Worm (Caenorhabditis elegans) whole organism, L1 larva: ENCODE results near the gene spp-30.

Experiments
- C34B4.2 ChIP-seq: sonication (generic microtip); optimal IDR thresholded peaks from 2 replicates; lab custom pipeline; 2017; ENCODE audit warnings: mild to moderate bottlenecking, missing genetic modification characterization, missing compliant biosample characterization
- F16B12.6 ChIP-seq: fragments of 150-350 bp; optimal IDR thresholded peaks from 2 replicates; lab custom pipeline; 2014; ENCODE audit warnings: missing biosample characterization, missing genetic modification characterization
- Y116A8C.19 ChIP-seq: sonication (generic microtip); optimal IDR thresholded peaks from 2 replicates; lab custom pipeline; 2016; ENCODE audit warnings: missing compliant biosample characterization, missing genetic modification characterization, borderline replicate concordance
- aha-1 ChIP-seq: fragments of 150-350 bp; optimal IDR thresholded peaks from 2 replicates; lab custom pipeline; 2014; ENCODE audit warnings: missing biosample characterization, missing genetic modification characterization
- blmp-1 ChIP-seq: fragments of 150-350 bp; optimal IDR thresholded peaks from 2 replicates; lab custom pipeline; 2014; ENCODE audit warnings: missing biosample characterization, missing genetic modification characterization
- ceh-63 ChIP-seq: fragments of 200-800 bp; sonication (Bioruptor generic); optimal IDR thresholded peaks from 2 replicates; lab custom pipeline; 2018; ENCODE audit warnings: mild to moderate bottlenecking, missing genetic modification characterization, missing compliant biosample characterization
- ceh-8 ChIP-seq: fragments of 200-800 bp; sonication (Bioruptor generic); optimal IDR thresholded peaks from 2 replicates; lab custom pipeline; 2018; ENCODE audit warnings: mild to moderate bottlenecking, missing genetic modification characterization, moderate library complexity, missing compliant biosample characterization
- dpl-1 ChIP-seq, 3 experiments: fragments of 150-350 bp in 2 of 3; sonication (generic microtip) in 1 of 3; optimal IDR thresholded peaks; 2 replicates each; lab custom pipeline; 2014 to 2017; ENCODE audit warnings: missing biosample characterization in 3 of 3, missing genetic modification characterization in 3 of 3, missing genetic modification reagents in 3 of 3
- efl-1 ChIP-seq, 4 experiments: fragments of 150-350 bp; optimal IDR thresholded peaks in 3 of 4; peaks in 1 of 4; 1 replicate in 1 of 4; 2 replicates in 3 of 4; lab custom pipeline; 2014; ENCODE audit warnings: missing biosample characterization in 2 of 4, missing genetic modification characterization in 2 of 4, missing genetic modification reagents in 2 of 4
- elt-2 ChIP-seq: sonication (generic microtip); optimal IDR thresholded peaks from 2 replicates; lab custom pipeline; 2016; ENCODE audit warnings: missing genetic modification characterization, mild to moderate bottlenecking, inconsistent platforms, missing compliant biosample characterization, missing genetic modification reagents
- elt-3 ChIP-seq, 6 experiments: fragments of 150-350 bp in 1 of 6; sonication (generic microtip); optimal IDR thresholded peaks; 2 replicates each; lab custom pipeline; 2017 to 2018; ENCODE audit warnings: missing biosample characterization in 6 of 6, missing genetic modification characterization in 6 of 6, inconsistent platforms in 1 of 6
- fkh-8 ChIP-seq: sonication (generic microtip); optimal IDR thresholded peaks from 2 replicates; lab custom pipeline; 2016; ENCODE audit warnings: mild to moderate bottlenecking, missing genetic modification characterization, missing compliant biosample characterization
- fos-1 ChIP-seq: fragments of 150-350 bp; optimal IDR thresholded peaks from 2 replicates; lab custom pipeline; 2014; ENCODE audit warnings: missing biosample characterization, missing genetic modification characterization
- grh-1 ChIP-seq: fragments of 200-800 bp; sonication (Bioruptor generic); IDR thresholded peaks from 2 replicates; pipeline ENCODE4 v1.3.6; 2022; ENCODE audit warnings: missing genetic modification reagents, missing genetic modification characterization, missing compliant biosample characterization
- hlh-4 ChIP-seq: sonication (generic microtip); optimal IDR thresholded peaks from 2 replicates; lab custom pipeline; 2016; ENCODE audit warnings: mild to moderate bottlenecking, missing genetic modification characterization, missing compliant biosample characterization
- hpl-2 ChIP-seq: fragments of 150-350 bp; optimal IDR thresholded peaks from 2 replicates; lab custom pipeline; 2014; ENCODE audit warnings: missing biosample characterization, missing genetic modification reagents, missing genetic modification characterization
- jun-1 ChIP-seq: fragments of 150-350 bp; optimal IDR thresholded peaks from 2 replicates; lab custom pipeline; 2014; ENCODE audit warnings: missing biosample characterization, missing genetic modification reagents, missing genetic modification characterization
- lin-13 ChIP-seq: fragments of 150-350 bp; optimal IDR thresholded peaks from 2 replicates; lab custom pipeline; 2014; ENCODE audit warnings: missing biosample characterization, missing genetic modification reagents, missing genetic modification characterization
- lin-14 ChIP-seq: fragments of 200-800 bp; sonication (Bioruptor generic); optimal IDR thresholded peaks from 2 replicates; lab custom pipeline; 2018; ENCODE audit warnings: mild to moderate bottlenecking, missing genetic modification characterization, moderate library complexity, missing compliant biosample characterization
- lin-35 ChIP-seq, 2 experiments: fragments of 150-350 bp; optimal IDR thresholded peaks; 2 replicates each; lab custom pipeline; 2014; ENCODE audit warnings: missing biosample characterization in 2 of 2, missing genetic modification characterization in 2 of 2, missing genetic modification reagents in 2 of 2
- lsy-2 ChIP-seq, 2 experiments: fragments of 150-350 bp; optimal IDR thresholded peaks; 2 replicates each; lab custom pipeline; 2014; ENCODE audit warnings: missing biosample characterization in 2 of 2, missing genetic modification characterization in 2 of 2
- mab-9 ChIP-seq: fragments of 200-800 bp; sonication (Bioruptor generic); IDR thresholded peaks from 2 replicates; pipeline ENCODE4 v1.3.6; 2022; ENCODE audit warnings: missing genetic modification reagents, missing genetic modification characterization, missing compliant biosample characterization
- mdl-1 ChIP-seq, 2 experiments: fragments of 150-350 bp; optimal IDR thresholded peaks; 2 replicates each; lab custom pipeline; 2014 to 2017; ENCODE audit warnings: missing biosample characterization in 2 of 2, missing genetic modification characterization in 2 of 2, inconsistent platforms in 1 of 2
- mep-1 ChIP-seq: fragments of 150-350 bp; optimal IDR thresholded peaks from 2 replicates; lab custom pipeline; 2014; ENCODE audit warnings: missing biosample characterization, missing genetic modification characterization
- nhr-11 ChIP-seq: fragments of 150-350 bp; optimal IDR thresholded peaks from 2 replicates; lab custom pipeline; 2014; ENCODE audit warnings: missing biosample characterization, missing genetic modification characterization
- nhr-12 ChIP-seq: sonication (generic microtip); optimal IDR thresholded peaks from 2 replicates; lab custom pipeline; 2017; ENCODE audit warnings: missing biosample characterization, missing genetic modification characterization
- nhr-20 ChIP-seq: sonication (generic microtip); optimal IDR thresholded peaks from 2 replicates; lab custom pipeline; 2016; ENCODE audit warnings: mild to moderate bottlenecking, missing genetic modification characterization, missing compliant biosample characterization
- nhr-237 ChIP-seq: fragments of 150-350 bp; optimal IDR thresholded peaks from 2 replicates; lab custom pipeline; 2014; ENCODE audit warnings: missing biosample characterization, missing genetic modification characterization
- nhr-71 ChIP-seq: sonication (generic microtip); optimal IDR thresholded peaks from 2 replicates; lab custom pipeline; 2016; ENCODE audit warnings: mild to moderate bottlenecking, missing genetic modification characterization, moderate library complexity, missing compliant biosample characterization
- nhr-76 ChIP-seq: sonication (generic microtip); optimal IDR thresholded peaks from 2 replicates; lab custom pipeline; 2017; ENCODE audit warnings: missing biosample characterization, missing genetic modification characterization
- nhr-77 ChIP-seq: fragments of 150-350 bp; optimal IDR thresholded peaks from 2 replicates; lab custom pipeline; 2014; ENCODE audit warnings: missing biosample characterization, missing genetic modification characterization
- nhr-84 ChIP-seq: sonication (generic microtip); optimal IDR thresholded peaks from 2 replicates; lab custom pipeline; 2017; ENCODE audit warnings: missing biosample characterization, missing genetic modification characterization
- nhr-85 ChIP-seq: sonication (generic microtip); peaks from one replicate; lab custom pipeline; 2016; ENCODE audit warnings: missing genetic modification characterization, inconsistent platforms, missing compliant biosample characterization
- nhr-90 ChIP-seq: sonication (generic microtip); optimal IDR thresholded peaks from 2 replicates; lab custom pipeline; 2016; ENCODE audit warnings: mild to moderate bottlenecking, missing genetic modification characterization, missing compliant biosample characterization; ENCODE audit not compliant: poor library complexity
- pqm-1 ChIP-seq: sonication (generic microtip); optimal IDR thresholded peaks from 3 replicates; lab custom pipeline; 2017; ENCODE audit warnings: missing biosample characterization, missing genetic modification characterization
- rnt-1 ChIP-seq: sonication (generic microtip); optimal IDR thresholded peaks from 2 replicates; lab custom pipeline; 2016; ENCODE audit warnings: mild to moderate bottlenecking, missing genetic modification characterization, moderate library complexity, missing compliant biosample characterization
- skn-1 ChIP-seq: fragments of 150-350 bp; optimal IDR thresholded peaks from 2 replicates; lab custom pipeline; 2014; ENCODE audit warnings: missing biosample characterization, missing genetic modification characterization
- snu-23 ChIP-seq: sonication (generic microtip); optimal IDR thresholded peaks from 2 replicates; lab custom pipeline; 2016; ENCODE audit warnings: missing genetic modification characterization, missing compliant biosample characterization
- swsn-7 ChIP-seq: sonication (generic microtip); optimal IDR thresholded peaks from 2 replicates; lab custom pipeline; 2016; ENCODE audit warnings: missing genetic modification characterization, missing compliant biosample characterization
- tbx-2 ChIP-seq: sonication (generic microtip); optimal IDR thresholded peaks from 2 replicates; lab custom pipeline; 2016; ENCODE audit warnings: missing genetic modification characterization, missing compliant biosample characterization
- tlp-1 ChIP-seq: fragments of 150-350 bp; optimal IDR thresholded peaks from 2 replicates; lab custom pipeline; 2014; ENCODE audit warnings: missing biosample characterization, missing genetic modification characterization
- unc-130 ChIP-seq: fragments of 150-350 bp; optimal IDR thresholded peaks from 2 replicates; lab custom pipeline; 2017; ENCODE audit warnings: missing biosample characterization, missing genetic modification characterization, inconsistent platforms
- unc-30 ChIP-seq: sonication (generic microtip); optimal IDR thresholded peaks from 2 replicates; lab custom pipeline; 2017; ENCODE audit warnings: missing biosample characterization, missing genetic modification characterization
- unc-62 ChIP-seq: fragments of 150-350 bp; optimal IDR thresholded peaks from 2 replicates; lab custom pipeline; 2014; ENCODE audit warnings: missing biosample characterization, missing genetic modification reagents, missing genetic modification characterization
- unc-86 ChIP-seq: sonication (generic microtip); optimal IDR thresholded peaks from 2 replicates; lab custom pipeline; 2016; ENCODE audit warnings: missing genetic modification characterization, missing compliant biosample characterization
- unc-98 ChIP-seq: fragments of 200-800 bp; sonication (Bioruptor generic); IDR thresholded peaks from 2 replicates; pipeline ENCODE4 v1.3.6; 2022; ENCODE audit warnings: missing genetic modification characterization, missing compliant biosample characterization
- vab-15 ChIP-seq: sonication (generic microtip); optimal IDR thresholded peaks from 2 replicates; lab custom pipeline; 2017; ENCODE audit warnings: missing genotype, mild to moderate bottlenecking, missing genetic modification characterization, missing compliant biosample characterization

The spp-30 gene

DNA sequence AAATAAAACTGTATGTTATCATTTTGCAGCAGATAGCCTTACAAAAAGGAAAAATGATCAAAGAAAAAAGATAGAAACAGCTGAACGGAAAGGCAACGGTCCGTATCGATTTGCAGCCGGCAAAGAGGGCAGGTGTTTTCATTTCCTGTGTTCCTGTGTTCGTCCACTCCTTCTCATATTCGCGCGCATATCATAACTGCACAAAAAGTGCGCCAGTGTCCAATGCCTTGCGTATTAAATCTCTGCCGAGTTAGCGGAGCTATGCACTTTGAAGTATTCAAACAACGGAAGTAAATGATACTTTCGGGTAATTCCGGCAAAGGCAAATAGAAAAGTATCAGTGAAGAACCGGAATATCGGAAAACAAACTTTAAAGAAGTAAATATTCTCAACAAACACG is 34.1 kb upstream of the spp-30 start:
- no peak for TF ChIP-seq Y116A8C.19 (tag; lab: Kevin White, UChicago)
- peak; percentile 22 to 33 for TF ChIP-seq efl-1 (optimal IDR thresholded peaks at IDR 0.05; lab: Kevin White, UChicago)
- TF ChIP-seq efl-1 (GFP tag; optimal IDR thresholded peaks at IDR 0.05 in 1 of 2; lab: Kevin White, UChicago): peak; percentile 27 to 95
- TF ChIP-seq lin-35 (GFP tag; optimal IDR thresholded peaks at IDR 0.05; lab: Kevin White, UChicago): peak in 1 of 2 experiments; percentile 19
- peak; percentile 17 for TF ChIP-seq fkh-8
- TF ChIP-seq rnt-1 (tag; lab: Kevin White, UChicago): peak; percentile 8
- no peak for TF ChIP-seq swsn-7 (tag; lab: Kevin White, UChicago)
- TF ChIP-seq dpl-1 (GFP tag; optimal IDR thresholded peaks at IDR 0.05; lab: Kevin White, UChicago): peak in 2 of 3 experiments; percentile 43 to 47
- no peak for TF ChIP-seq mab-9 (GFP tag; lab: Robert Waterston, UW)
- TF ChIP-seq, all 84 proteins: peak for 5

DNA sequence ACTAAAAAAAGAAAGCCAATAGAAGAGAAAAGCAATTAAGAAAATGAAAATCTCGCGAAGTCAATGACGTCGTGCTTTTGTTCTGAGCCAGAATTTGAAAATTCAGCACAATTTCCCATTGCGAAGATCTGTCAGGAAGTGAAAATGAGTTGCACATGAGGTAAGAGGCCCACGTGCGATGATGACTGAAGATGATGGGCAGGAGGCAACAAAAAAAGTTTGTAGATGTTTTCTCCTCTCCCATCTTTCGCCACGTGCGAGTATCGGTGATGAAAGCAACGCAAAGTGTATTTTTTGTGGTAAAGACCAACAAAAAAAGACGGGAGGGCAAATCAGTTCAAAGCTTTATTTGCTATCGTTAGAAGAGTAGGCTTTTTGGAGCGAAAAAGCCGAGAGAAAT is 33.6 kb upstream of the spp-30 start:
- TF ChIP-seq lin-13 (GFP tag; lab: Kevin White, UChicago) (no peak), pqm-1 (no peak), jun-1 (tag; lab: Kevin White, UChicago) (no peak), tlp-1 (tag; lab: Kevin White, UChicago) (no peak), unc-86 (tag; lab: Kevin White, UChicago) (no peak), lsy-2 (tag; optimal IDR thresholded peaks at IDR 0.05; lab: Kevin White, UChicago) (no peak), unc-62 (GFP tag; lab: Kevin White, UChicago) (no peak), nhr-11 (no peak), nhr-237 (no peak), mdl-1 (tag; optimal IDR thresholded peaks at IDR 0.05; lab: Kevin White, UChicago) (peak in 1 of 2 experiments; percentile 74), nhr-76 (tag; lab: Kevin White, UChicago) (no peak), aha-1 (tag; lab: Kevin White, UChicago) (no peak), ceh-8 (GFP tag; lab: Kevin White, UChicago) (no peak), nhr-90 (no peak), fkh-8 (no peak), skn-1 (tag; lab: Kevin White, UChicago) (peak; percentile 4), ceh-63 (no peak), nhr-84 (tag; lab: Kevin White, UChicago) (no peak), fos-1 (tag; lab: Kevin White, UChicago) (no peak), nhr-85 (tag; lab: Kevin White, UChicago) (peak; percentile 0), tbx-2 (tag; lab: Kevin White, UChicago) (peak; percentile 9), unc-30 (tag; lab: Kevin White, UChicago) (no peak), nhr-12 (tag; lab: Kevin White, UChicago) (no peak), vab-15 (tag; lab: Kevin White, UChicago) (no peak), unc-130 (no peak), hlh-4 (tag; lab: Kevin White, UChicago) (no peak), lin-14 (peak; percentile 15), snu-23 (GFP tag; lab: Kevin White, UChicago) (no peak), F16B12.6 (tag; lab: Kevin White, UChicago) (no peak), grh-1 (GFP tag; lab: Robert Waterston, UW) (no peak), swsn-7 (tag; lab: Kevin White, UChicago) (no peak)

DNA sequence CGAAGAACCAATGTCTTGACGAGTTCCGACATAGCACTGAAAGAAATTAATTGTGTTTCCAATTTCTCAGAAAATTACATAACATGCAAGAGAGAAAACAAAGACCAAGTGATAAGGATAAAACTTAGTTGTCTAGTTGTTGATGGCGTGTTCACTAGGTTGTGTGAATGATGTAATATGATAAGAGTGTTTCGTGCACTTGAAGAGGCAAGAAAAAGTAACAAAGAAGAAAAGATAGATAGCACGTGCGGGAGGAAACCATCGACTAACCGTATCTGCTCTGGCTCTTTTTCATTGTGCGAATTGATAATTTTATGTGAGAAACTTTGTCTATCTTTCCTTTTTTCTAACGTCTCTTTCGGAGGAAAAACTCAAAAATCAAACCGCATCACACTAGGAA is 33.1 kb upstream of the spp-30 start, which contains the start of gene sfxn-1.5:
sfxn-1.5 (minus strand) TSS at position 36 of the 400 bp plus-strand sequence.
- TF ChIP-seq elt-3 (tag; optimal IDR thresholded peaks at IDR 0.05; lab: Kevin White, UChicago): peak; percentile 53 to 90 (median 68)
- TF ChIP-seq nhr-85 (tag; lab: Kevin White, UChicago): peak; percentile 74
- TF ChIP-seq dpl-1 (GFP tag; optimal IDR thresholded peaks at IDR 0.05; lab: Kevin White, UChicago): no peak
- no peak for TF ChIP-seq C34B4.2 (tag; lab: Kevin White, UChicago)
- peak; percentile 43 for TF ChIP-seq lin-14
- no peak for TF ChIP-seq ceh-8 (GFP tag; lab: Kevin White, UChicago)
- peak in 1 of 2 experiments; percentile 43 for TF ChIP-seq lin-35 (GFP tag; optimal IDR thresholded peaks at IDR 0.05; lab: Kevin White, UChicago)
- peak; percentile 94 for TF ChIP-seq elt-2 (tag; lab: Kevin White, UChicago)
- TF ChIP-seq jun-1 (tag; lab: Kevin White, UChicago): peak; percentile 40
- TF ChIP-seq snu-23 (GFP tag; lab: Kevin White, UChicago): peak; percentile 1
- TF ChIP-seq pqm-1: peak; percentile 75
- TF ChIP-seq mdl-1 (tag; optimal IDR thresholded peaks at IDR 0.05; lab: Kevin White, UChicago): peak in 1 of 2 experiments; percentile 55
- TF ChIP-seq nhr-77 (tag; lab: Kevin White, UChicago): no peak
- TF ChIP-seq nhr-20 (tag; lab: Kevin White, UChicago): peak; percentile 69
- peak; percentile 0 for TF ChIP-seq hpl-2 (GFP tag; lab: Kevin White, UChicago)
- no peak for TF ChIP-seq unc-98 (GFP tag; lab: Robert Waterston, UW)
- TF ChIP-seq blmp-1 (tag; lab: Kevin White, UChicago): peak; percentile 37
- TF ChIP-seq mep-1: peak; percentile 27
- TF ChIP-seq nhr-90: peak; percentile 38
- peak; percentile 47 for TF ChIP-seq nhr-71
